Fruit fly (Drosophila melanogaster): ENCODE results near the gene Ube4A.
A peak's percentile ranks its signal among the peaks of the same experiment; 100 is the strongest.

Gene Ube4A

dm6 chr2L:6632307-6632706 is 26.0 kb upstream of the Ube4A start, which contains the start of gene Oatp26F (continued):
- TF ChIP-seq CG8359 (GFP tag; optimal IDR thresholded peaks at IDR 0.05; ENCODE audit: borderline replicate concordance): no peak
- no peak for TF ChIP-seq CG4424 (GFP tag; optimal IDR thresholded peaks at IDR 0.05)
- TF ChIP-seq CG12744 (GFP tag; optimal IDR thresholded peaks at IDR 0.05): no peak
- TF ChIP-seq Mrtf (GFP tag; IDR thresholded peaks at IDR 0.05): 0 out of 3 replicates have a peak, but pooled peaks have one; percentile 16
- no peak for TF ChIP-seq CG9437 (GFP tag; optimal IDR thresholded peaks at IDR 0.05)
- TF ChIP-seq CG10366 (GFP tag; IDR thresholded peaks at IDR 0.05): no peak
- no peak for TF ChIP-seq maf-S (GFP tag; optimal IDR thresholded peaks at IDR 0.05)
- no peak for TF ChIP-seq CG1529 (GFP tag; optimal IDR thresholded peaks at IDR 0.05)
- no peak for TF ChIP-seq Dad (GFP tag; optimal IDR thresholded peaks at IDR 0.05)
- no peak for TF ChIP-seq CTCF (GFP tag; optimal IDR thresholded peaks at IDR 0.05)
- no peak for TF ChIP-seq Usf (GFP tag; optimal IDR thresholded peaks at IDR 0.05)
- no peak for TF ChIP-seq CG7357 (GFP tag; IDR thresholded peaks at IDR 0.05)
- no peak for TF ChIP-seq ems (GFP tag; optimal IDR thresholded peaks at IDR 0.05)
- TF ChIP-seq CG12769 (tag; optimal IDR thresholded peaks at IDR 0.05): no peak
- no peak for TF ChIP-seq pb (GFP tag; optimal IDR thresholded peaks at IDR 0.05)
- TF ChIP-seq mirr (GFP tag; optimal IDR thresholded peaks at IDR 0.05): no peak
- TF ChIP-seq CG12942 (GFP tag; optimal IDR thresholded peaks at IDR 0.05): no peak
- TF ChIP-seq Hr39 (optimal IDR thresholded peaks at IDR 0.05): no peak
- no peak for TF ChIP-seq schlank (tag; optimal IDR thresholded peaks at IDR 0.05)
- 0 out of 2 replicates have a peak, but pooled peaks have one; percentile 18 for TF ChIP-seq Dref (GFP tag; IDR thresholded peaks at IDR 0.05)
- TF ChIP-seq cg (GFP tag; optimal IDR thresholded peaks at IDR 0.05): no peak
- TF ChIP-seq vnd (GFP tag; IDR thresholded peaks at IDR 0.05; ENCODE audit: partially characterized antibody): no peak
- TF ChIP-seq CG6254 (GFP tag; optimal IDR thresholded peaks at IDR 0.05): no peak
- no peak for TF ChIP-seq Dip2 (GFP tag; IDR thresholded peaks at IDR 0.05)
- TF ChIP-seq br (optimal IDR thresholded peaks at IDR 0.05): no peak
- TF ChIP-seq Doc3 (GFP tag; IDR thresholded peaks at IDR 0.05; ENCODE audit: partially characterized antibody): no peak
- TF ChIP-seq CG14710 (tag; optimal IDR thresholded peaks at IDR 0.05): no peak
- no peak for TF ChIP-seq cwo (GFP tag; optimal IDR thresholded peaks at IDR 0.05)
- no peak for TF ChIP-seq wek (GFP tag; optimal IDR thresholded peaks at IDR 0.05)
- TF ChIP-seq Med (GFP tag): peak; percentile 54
- TF ChIP-seq CG13894 (tag; optimal IDR thresholded peaks at IDR 0.05): no peak

dm6 chr2L:6643218-6643756 is 15.0 kb upstream of the Ube4A start:
- TF ChIP-seq en (GFP tag; optimal IDR thresholded peaks at IDR 0.05) (no peak), CG18599 (GFP tag; optimal IDR thresholded peaks at IDR 0.05) (peak; percentile 44), sens (GFP tag) (peak; percentile 28), CG2120 (GFP tag; optimal IDR thresholded peaks at IDR 0.05) (peak; percentile 20), CG32772 (GFP tag; IDR thresholded peaks at IDR 0.05) (peak; percentile 12; the same call in 1 of the 2 replicates), Med (GFP tag) (peak; percentile 3), mirr (GFP tag; optimal IDR thresholded peaks at IDR 0.05) (peak; percentile 46), grn (GFP tag; optimal IDR thresholded peaks at IDR 0.05) (peak; percentile 80), sd (tag; optimal IDR thresholded peaks at IDR 0.05) (peak; percentile 35), Side (GFP tag; optimal IDR thresholded peaks at IDR 0.05) (no peak), exex (tag; optimal IDR thresholded peaks at IDR 0.05) (peak; percentile 64), kay (GFP tag; optimal IDR thresholded peaks at IDR 0.05) (no peak), Gug (GFP tag; IDR thresholded peaks at IDR 0.05) (no peak), GATAe (GFP tag; conservative IDR thresholded peaks at IDR 0.05) (peak; percentile 18; the same call in 1 of the 2 replicates), lab (GFP tag; optimal IDR thresholded peaks at IDR 0.05) (peak; percentile 56), Hr39 (optimal IDR thresholded peaks at IDR 0.05) (no peak), CG34422 (GFP tag; IDR thresholded peaks at IDR 0.05) (no peak), CG34376 (GFP tag; optimal IDR thresholded peaks at IDR 0.05) (peak; percentile 29), Dbx (GFP tag; IDR thresholded peaks at IDR 0.05) (0 out of 3 replicates have a peak, but pooled peaks have one; percentile 39), CG3281 (GFP tag; optimal IDR thresholded peaks at IDR 0.05) (peak; percentile 10), CG10147 (GFP tag; optimal IDR thresholded peaks at IDR 0.05) (peak; percentile 15), CG8281 (tag; optimal IDR thresholded peaks at IDR 0.05) (peak; percentile 98), sug (tag; optimal IDR thresholded peaks at IDR 0.05) (peak; percentile 37), E2f1 (GFP tag; IDR thresholded peaks at IDR 0.05) (no peak), CG17802 (tag; optimal IDR thresholded peaks at IDR 0.05) (no peak)
